Fruit fly (Drosophila melanogaster) whole organism, adult: Measurements from ENCODE around the gene CG46399.
A peak's percentile ranks its signal among the peaks of the same experiment; 100 is the strongest.

Source experiments
- CG11617 ChIP-seq: fragments of 200-800 bp; sonication (Bioruptor generic); optimal IDR thresholded peaks from 2 replicates; lab custom pipeline; 2017; ENCODE audit warnings: mild to moderate bottlenecking, missing biosample characterization, missing genetic modification reagents, missing genetic modification characterization
- CG12768 ChIP-seq: fragments of 200-800 bp; sonication (Bioruptor generic); optimal IDR thresholded peaks from 2 replicates; lab custom pipeline; 2017; ENCODE audit warnings: missing biosample characterization, missing genetic modification characterization, mild to moderate bottlenecking, moderate library complexity, missing genetic modification reagents
- CG14711 ChIP-seq: fragments of 200-800 bp; sonication (Bioruptor generic); optimal IDR thresholded peaks from 2 replicates; lab custom pipeline; 2018; ENCODE audit warnings: missing biosample characterization, mild to moderate bottlenecking, missing genetic modification characterization, moderate library complexity
- CG1620 ChIP-seq: fragments of 200-800 bp; sonication (Bioruptor generic); optimal IDR thresholded peaks from 2 replicates; lab custom pipeline; 2016; ENCODE audit warnings: missing biosample characterization, missing genetic modification characterization
- CG33017 ChIP-seq: fragments of 200-800 bp; sonication (Bioruptor generic); optimal IDR thresholded peaks from 2 replicates; lab custom pipeline; 2018; ENCODE audit warnings: missing biosample characterization, mild to moderate bottlenecking, missing genetic modification characterization, moderate library complexity
- CG5204 ChIP-seq: fragments of 200-800 bp; sonication (Bioruptor generic); optimal IDR thresholded peaks from 2 replicates; lab custom pipeline; 2016; ENCODE audit warnings: missing biosample characterization, missing genetic modification characterization
- CG7045 ChIP-seq: fragments of 200-800 bp; sonication (Bioruptor generic); optimal IDR thresholded peaks from 2 replicates; lab custom pipeline; 2017; ENCODE audit warnings: missing biosample characterization, mild to moderate bottlenecking, missing genetic modification characterization
- CG7101 ChIP-seq: fragments of 200-800 bp; sonication (Bioruptor generic); optimal IDR thresholded peaks from 2 replicates; lab custom pipeline; 2018; ENCODE audit warnings: missing biosample characterization, mild to moderate bottlenecking, missing genetic modification characterization, moderate library complexity
- Clk ChIP-seq: fragments of 200-800 bp; sonication (Bioruptor generic); optimal IDR thresholded peaks from 2 replicates; lab custom pipeline; 2017; ENCODE audit warnings: missing biosample characterization, missing genetic modification characterization
- Crg-1 ChIP-seq: fragments of 200-800 bp; sonication (Bioruptor generic); optimal IDR thresholded peaks from 2 replicates; lab custom pipeline; 2016; ENCODE audit warnings: missing biosample characterization, missing genetic modification characterization
- Hr96 ChIP-seq: fragments of 200-800 bp; sonication (Bioruptor generic); optimal IDR thresholded peaks from 2 replicates; lab custom pipeline; 2016; ENCODE audit warnings: missing biosample characterization, missing genetic modification characterization
- Mnt ChIP-seq: fragments of 200-800 bp; sonication (Bioruptor generic); optimal IDR thresholded peaks from 2 replicates; lab custom pipeline; 2016; ENCODE audit warnings: missing biosample characterization, mild to moderate bottlenecking, missing genetic modification characterization
- bab1 ChIP-seq: fragments of 200-800 bp; sonication (Bioruptor generic); optimal IDR thresholded peaks from 3 replicates; lab custom pipeline; 2019; ENCODE audit warnings: missing biosample characterization, mild to moderate bottlenecking, missing genetic modification characterization, moderate library complexity
- cic ChIP-seq: fragments of 200-800 bp; sonication (Bioruptor generic); optimal IDR thresholded peaks from 2 replicates; lab custom pipeline; 2017; ENCODE audit warnings: missing biosample characterization, mild to moderate bottlenecking, missing genetic modification characterization, moderate library complexity
- cnc ChIP-seq, 2 experiments: fragments of >200 bp; optimal IDR thresholded peaks; 2 replicates each; lab custom pipeline; 2017
- kay ChIP-seq: fragments of 200-800 bp; sonication (Bioruptor generic); peaks from one replicate; lab custom pipeline; 2016; ENCODE audit warnings: missing biosample characterization, missing genetic modification characterization, borderline replicate concordance
- ovo ChIP-seq: fragments of 200-800 bp; sonication (Bioruptor generic); optimal IDR thresholded peaks from 2 replicates; lab custom pipeline; 2016; ENCODE audit warnings: missing biosample characterization, missing genetic modification characterization
- pad ChIP-seq: fragments of 200-800 bp; sonication (Bioruptor generic); optimal IDR thresholded peaks from 3 replicates; lab custom pipeline; 2017; ENCODE audit warnings: missing biosample characterization, missing genetic modification characterization, mild to moderate bottlenecking, moderate library complexity, missing genetic modification reagents
- tj ChIP-seq: fragments of 200-800 bp; sonication (Bioruptor generic); optimal IDR thresholded peaks from 3 replicates; lab custom pipeline; 2017; ENCODE audit warnings: missing biosample characterization, mild to moderate bottlenecking, missing genetic modification characterization, moderate library complexity
- toe ChIP-seq: fragments of 200-800 bp; sonication (Bioruptor generic); optimal IDR thresholded peaks from 2 replicates; lab custom pipeline; 2016; ENCODE audit warnings: missing biosample characterization, missing genetic modification characterization

CG46399 gene

dm6 chrX:14827643-14828042 lies 31.4 kb upstream of the CG46399 start:
- TF ChIP-seq CG7101 (tag; lab: Kevin White, UChicago), result no peak
- TF ChIP-seq Hr96 (GFP tag; lab: Kevin White, UChicago), result no peak
- no peak for TF ChIP-seq CG12768

- TF ChIP-seq Clk (GFP tag; lab: Kevin White, UChicago) (no peak), toe (peak; percentile 28), Mnt (GFP tag; lab: Kevin White, UChicago) (no peak), kay (peak; percentile 97), CG5204 (GFP tag; lab: Kevin White, UChicago) (no peak), ovo (GFP tag; lab: Kevin White, UChicago) (peak; percentile 99), Hr96 (GFP tag; lab: Kevin White, UChicago) (no peak), cnc (optimal IDR thresholded peaks at IDR 0.05; lab: Kevin White, UChicago) (peak in 1 of 2 experiments; percentile 70), CG7045 (GFP tag; lab: Kevin White, UChicago) (no peak), pad (GFP tag; lab: Kevin White, UChicago) (no peak), Crg-1 (GFP tag; lab: Kevin White, UChicago) (no peak), CG11617 (GFP tag; lab: Kevin White, UChicago) (no peak)
Measured at dm6 chrX:14831713-14832561, 27.1 kb upstream of the CG46399 start, which contains the start of gene CG14408. TSS of gene CG14408 (minus strand) at chrX:14832033.

DNA sequence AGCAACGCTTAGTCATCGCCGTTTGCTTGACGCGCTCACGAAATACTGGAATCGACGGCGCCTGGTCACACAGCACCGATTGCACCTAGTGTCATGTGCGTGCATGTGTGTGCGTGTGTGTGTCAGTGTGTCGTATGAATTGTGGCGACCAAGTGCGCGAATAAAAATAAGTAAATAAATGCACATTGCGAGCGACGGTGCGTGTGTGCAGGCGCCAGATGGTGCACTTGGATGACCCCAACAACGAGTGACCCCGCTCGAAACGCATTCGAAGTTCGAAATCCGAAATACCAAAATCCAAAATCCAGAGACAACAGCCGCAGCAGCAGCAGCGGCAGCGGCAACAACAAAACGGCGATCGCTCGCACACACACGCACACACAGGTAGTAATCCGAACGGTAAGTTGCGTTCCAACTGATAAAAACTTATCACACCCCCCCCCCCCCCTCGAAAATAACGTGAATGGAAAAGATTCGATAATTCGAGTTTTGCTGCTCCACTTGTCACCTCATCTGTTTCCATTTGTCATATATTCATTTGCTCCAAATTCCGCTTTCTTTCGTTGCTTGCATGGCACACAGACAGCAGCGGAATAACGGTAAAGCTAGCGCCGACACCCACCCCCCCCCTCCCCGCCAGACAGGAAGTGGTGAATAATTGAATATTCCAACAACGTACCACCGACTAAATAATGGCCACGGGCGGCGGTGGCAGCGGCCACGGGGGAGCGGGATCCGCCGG lies 26.3 kb upstream of the CG46399 start, which contains the start of gene CG14411:
TSS of gene CG14411 (plus strand) at position 86 of the 742 bp plus-strand sequence.
- peak; percentile 85 for TF ChIP-seq Mnt (GFP tag; lab: Kevin White, UChicago)
- TF ChIP-seq ovo (GFP tag; lab: Kevin White, UChicago), result peak; percentile 84
- no peak for TF ChIP-seq CG11617 (GFP tag; lab: Kevin White, UChicago)
- no peak for TF ChIP-seq Clk (GFP tag; lab: Kevin White, UChicago)
- peak; percentile 17 for TF ChIP-seq pad (GFP tag; lab: Kevin White, UChicago)
- TF ChIP-seq bab1, result peak; percentile 14
- no peak for TF ChIP-seq tj (GFP tag; lab: Kevin White, UChicago)
- TF ChIP-seq CG1620 (GFP tag; lab: Kevin White, UChicago), result no peak
- no peak for TF ChIP-seq CG33017 (tag; lab: Kevin White, UChicago)

dm6 chrX:14836425-14836824 lies 22.6 kb upstream of the CG46399 start, which contains the start of gene CG14410:
TSS of gene CG14410 (plus strand) at chrX:14836725.
- TF ChIP-seq CG7101 (tag; lab: Kevin White, UChicago) (no peak), CG14711 (tag; lab: Kevin White, UChicago) (no peak), CG5204 (GFP tag; lab: Kevin White, UChicago) (no peak), CG12768 (no peak), CG7045 (GFP tag; lab: Kevin White, UChicago) (no peak), Mnt (GFP tag; lab: Kevin White, UChicago) (no peak), tj (GFP tag; lab: Kevin White, UChicago) (no peak), Hr96 (GFP tag; lab: Kevin White, UChicago) (no peak), pad (GFP tag; lab: Kevin White, UChicago) (no peak), Crg-1 (GFP tag; lab: Kevin White, UChicago) (no peak), toe (no peak), CG33017 (tag; lab: Kevin White, UChicago) (no peak), CG11617 (GFP tag; lab: Kevin White, UChicago) (no peak), cnc (optimal IDR thresholded peaks at IDR 0.05; lab: Kevin White, UChicago) (no peak)

DNA sequence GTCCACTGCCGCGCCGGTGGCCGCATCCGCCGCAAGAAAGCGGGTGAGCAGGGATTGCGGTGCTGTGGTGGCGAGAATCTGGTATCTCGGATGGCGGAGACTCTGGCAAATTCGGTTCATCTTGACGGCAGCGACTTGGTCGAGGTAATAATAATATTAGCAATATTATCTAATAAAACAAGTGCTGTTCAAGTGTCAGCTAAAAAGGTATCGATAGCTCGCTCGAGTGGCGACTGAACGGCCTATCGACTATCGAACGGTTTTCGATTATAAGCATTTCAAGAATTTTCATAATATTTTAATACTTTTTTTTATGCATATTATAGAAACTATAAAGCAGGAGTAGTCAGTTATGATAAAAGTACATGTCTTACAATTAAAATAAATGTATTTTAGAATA lies 21.1 kb upstream of the CG46399 start, which contains the start of gene Grx5:
TSS of gene Grx5 (minus strand) at position 216 of the 400 bp plus-strand sequence.
- TF ChIP-seq Clk (GFP tag; lab: Kevin White, UChicago) (no peak), Hr96 (GFP tag; lab: Kevin White, UChicago) (no peak), CG12768 (no peak), CG33017 (tag; lab: Kevin White, UChicago) (no peak), CG1620 (GFP tag; lab: Kevin White, UChicago) (no peak), kay (no peak), cic (GFP tag; lab: Kevin White, UChicago) (no peak), bab1 (no peak), Crg-1 (GFP tag; lab: Kevin White, UChicago) (no peak)

DNA sequence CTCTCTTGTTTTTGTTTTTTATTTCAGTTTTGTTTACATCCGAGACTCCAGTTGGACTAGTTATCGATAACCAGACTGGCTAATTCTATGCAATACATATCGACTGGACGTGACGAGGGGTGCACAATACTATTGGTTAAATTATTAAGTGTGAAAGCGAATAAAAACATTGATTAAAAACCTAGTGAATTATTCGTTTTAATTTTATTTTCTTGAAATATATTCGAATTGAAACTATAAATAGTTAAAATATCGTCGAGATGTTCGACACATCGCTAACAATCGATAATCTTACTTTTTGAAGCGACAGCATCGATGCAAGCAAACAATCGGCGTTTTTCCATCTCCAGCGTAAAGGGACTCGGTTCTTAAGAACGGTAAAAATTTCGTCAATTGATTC lies 20.0 kb upstream of the CG46399 start, which contains the start of the genes CG32590 and Flo2:
TSS of gene CG32590 (minus strand) at position 60 of the 400 bp plus-strand sequence.
TSS of gene Flo2 (plus strand) at position 330 of the 400 bp plus-strand sequence.
- TF ChIP-seq toe, result peak; percentile 78
- no peak for TF ChIP-seq CG7045 (GFP tag; lab: Kevin White, UChicago)
- peak; percentile 91 for TF ChIP-seq CG1620 (GFP tag; lab: Kevin White, UChicago)
- TF ChIP-seq tj (GFP tag; lab: Kevin White, UChicago), result peak; percentile 64
- TF ChIP-seq cic (GFP tag; lab: Kevin White, UChicago), result no peak
- peak; percentile 87 for TF ChIP-seq bab1
- peak; percentile 67 for TF ChIP-seq pad (GFP tag; lab: Kevin White, UChicago)
- peak; percentile 71 for TF ChIP-seq kay
- TF ChIP-seq ovo (GFP tag; lab: Kevin White, UChicago), result peak; percentile 72
- TF ChIP-seq Crg-1 (GFP tag; lab: Kevin White, UChicago), result peak; percentile 52
- TF ChIP-seq CG12768, result peak; percentile 26
- no peak for TF ChIP-seq CG5204 (GFP tag; lab: Kevin White, UChicago)
- peak; percentile 42 for TF ChIP-seq CG33017 (tag; lab: Kevin White, UChicago)
- TF ChIP-seq CG14711 (tag; lab: Kevin White, UChicago), result peak; percentile 82
- no peak for TF ChIP-seq cnc (optimal IDR thresholded peaks at IDR 0.05; lab: Kevin White, UChicago)
- TF ChIP-seq CG7101 (tag; lab: Kevin White, UChicago), result peak; percentile 78
- TF ChIP-seq Mnt (GFP tag; lab: Kevin White, UChicago), result peak; percentile 81
- peak; percentile 48 for TF ChIP-seq Clk (GFP tag; lab: Kevin White, UChicago)
- no peak for TF ChIP-seq Hr96 (GFP tag; lab: Kevin White, UChicago)
- TF ChIP-seq CG11617 (GFP tag; lab: Kevin White, UChicago), result peak; percentile 44
